Worm (Caenorhabditis elegans): ENCODE measurements around the gene C07A9.12.
"Not testable (repeated sequence)": the region's sequence is repeated elsewhere in the genome, so short reads cannot be mapped to it uniquely, and the experiment has no call there.

Gene C07A9.12

DNA sequence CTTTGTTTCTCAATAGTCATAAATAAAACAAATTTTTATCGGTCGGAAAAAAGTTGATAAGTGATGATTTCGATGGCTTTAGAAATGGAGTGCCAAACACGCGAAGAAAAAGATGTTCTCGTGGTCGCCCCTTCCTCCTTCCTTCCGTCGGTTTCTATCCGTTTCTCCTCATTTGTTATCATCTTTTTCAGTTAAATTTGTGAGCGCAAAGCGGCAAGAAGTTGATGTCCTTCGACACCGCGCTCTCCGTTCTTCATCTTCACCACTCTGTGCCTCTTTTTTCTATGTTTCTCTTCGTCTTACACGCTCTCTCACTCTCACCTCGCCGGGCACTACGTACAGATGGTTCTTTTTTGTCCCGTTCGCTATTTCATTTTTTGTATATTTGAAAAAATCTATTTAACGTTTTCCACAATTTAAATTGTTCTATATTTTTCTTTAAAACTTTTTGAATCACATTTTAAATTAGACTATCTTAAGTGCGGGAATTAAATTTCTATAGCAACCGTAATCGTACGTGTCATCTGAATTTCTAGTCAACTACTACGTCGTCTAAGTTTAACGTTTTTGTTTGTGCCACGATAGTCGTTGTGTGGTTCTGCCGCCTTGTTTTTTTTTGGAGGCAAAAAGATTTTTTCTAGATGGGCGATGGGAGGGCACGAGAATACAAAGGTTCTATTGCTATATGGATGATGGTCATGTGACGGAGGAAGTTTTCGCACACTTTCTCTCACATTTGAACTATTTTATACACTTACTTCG lies 28.5 kb downstream of the C07A9.12 start:
- TF ChIP-seq tra-4 (tag; optimal IDR thresholded peaks at IDR 0.05): no peak
- no peak for TF ChIP-seq hmbx-1 (tag; optimal IDR thresholded peaks at IDR 0.05)

- no peak for TF ChIP-seq tbx-11 (GFP tag; IDR thresholded peaks at IDR 0.05)
- no peak for TF ChIP-seq ama-1 (optimal IDR thresholded peaks at IDR 0.05)
- no peak for TF ChIP-seq scrt-1 (GFP tag; IDR thresholded peaks at IDR 0.05)
- TF ChIP-seq F13C5.2 (tag; optimal IDR thresholded peaks at IDR 0.05): no peak
- TF ChIP-seq flt-1 (GFP tag; IDR thresholded peaks at IDR 0.05): no peak
- no peak for TF ChIP-seq hnd-1 (tag; optimal IDR thresholded peaks at IDR 0.05)
- TF ChIP-seq ets-7 (tag; optimal IDR thresholded peaks at IDR 0.05): no peak
- no peak for TF ChIP-seq hmg-4 (GFP tag; optimal IDR thresholded peaks at IDR 0.05)
- no peak for TF ChIP-seq tra-4 (tag; optimal IDR thresholded peaks at IDR 0.05)
- TF ChIP-seq ceh-13 (GFP tag; optimal IDR thresholded peaks at IDR 0.05): no peak
- no peak for TF ChIP-seq tbx-37 (GFP tag; conservative IDR thresholded peaks at IDR 0.05)
- no peak for TF ChIP-seq B0310.2 (tag; optimal IDR thresholded peaks at IDR 0.05)
- TF ChIP-seq pes-1 (GFP tag; IDR thresholded peaks at IDR 0.05): no peak
These were observed 29.5 kb downstream of the C07A9.12 start for ce11 chrIII:9697886-9698285.

DNA sequence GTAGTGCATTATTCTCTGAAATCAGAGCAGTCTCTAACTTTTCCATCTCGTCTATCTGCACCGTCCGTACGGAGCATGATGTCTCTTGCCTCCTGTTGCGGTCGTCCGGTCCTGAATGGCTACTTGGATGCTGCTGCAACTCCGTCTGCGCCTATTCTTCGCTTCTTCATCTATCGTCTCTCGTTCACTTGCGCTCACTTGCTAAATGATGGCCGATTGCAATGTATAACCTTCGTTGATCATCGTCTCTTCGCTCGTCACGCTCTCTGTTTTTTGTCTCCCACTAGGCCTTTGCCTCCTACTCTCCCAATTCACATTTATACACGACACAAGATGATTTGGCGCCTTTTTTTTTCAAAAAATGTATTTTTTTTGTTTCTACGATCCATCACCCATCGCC lies 30.0 kb downstream of the C07A9.12 start:
- TF ChIP-seq hmg-4 (GFP tag; optimal IDR thresholded peaks at IDR 0.05) (peak; percentile 60), hnd-1 (tag; optimal IDR thresholded peaks at IDR 0.05) (no peak)

DNA sequence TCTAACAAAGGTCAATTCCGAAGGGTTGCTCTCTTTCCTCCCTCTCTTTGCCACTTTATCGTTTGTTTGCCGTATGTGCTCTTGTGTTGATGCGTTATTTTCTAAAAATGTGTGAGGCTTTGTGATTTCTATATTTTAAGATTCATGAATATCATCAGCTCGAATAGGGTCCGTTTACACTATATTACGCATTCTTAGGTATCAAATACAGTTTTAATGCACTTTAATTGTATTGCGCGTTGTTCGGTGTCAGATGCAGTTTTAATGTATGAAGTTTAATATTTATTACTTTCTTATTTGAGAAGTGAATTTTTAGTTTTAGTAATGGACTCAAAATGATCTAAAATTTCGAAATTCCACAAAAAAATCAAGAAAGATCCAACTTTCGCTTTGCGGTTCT lies 30.9 kb downstream of the C07A9.12 start, which contains the start of gene bud-31:
bud-31 (minus strand) TSS at position 101 of the 400 bp plus-strand sequence.
- no peak for TF ChIP-seq ets-7 (tag; optimal IDR thresholded peaks at IDR 0.05)

DNA sequence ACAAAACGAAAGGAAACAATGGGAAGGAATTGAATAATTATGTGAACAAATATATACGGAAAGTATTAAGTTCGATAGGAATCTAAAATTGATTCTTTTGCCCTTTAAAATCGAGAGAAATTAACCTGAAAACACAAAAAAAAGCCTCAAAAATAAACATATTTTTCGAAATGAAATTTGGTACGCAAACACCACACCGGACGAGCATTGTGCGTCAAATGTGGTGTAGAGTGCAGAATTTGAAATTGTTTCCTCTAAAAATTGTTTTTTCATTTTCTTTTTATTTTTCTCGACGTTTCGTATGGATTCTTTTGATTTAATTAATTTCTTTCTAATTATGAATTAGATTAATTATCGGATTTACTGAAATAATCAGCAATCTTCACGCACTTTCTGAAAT lies 32.0 kb downstream of the C07A9.12 start:
- peak; percentile 10 for TF ChIP-seq F13C5.2 (tag; optimal IDR thresholded peaks at IDR 0.05)
- no peak for TF ChIP-seq ets-7 (tag; optimal IDR thresholded peaks at IDR 0.05)
- TF ChIP-seq scrt-1 (GFP tag; IDR thresholded peaks at IDR 0.05): no peak

DNA sequence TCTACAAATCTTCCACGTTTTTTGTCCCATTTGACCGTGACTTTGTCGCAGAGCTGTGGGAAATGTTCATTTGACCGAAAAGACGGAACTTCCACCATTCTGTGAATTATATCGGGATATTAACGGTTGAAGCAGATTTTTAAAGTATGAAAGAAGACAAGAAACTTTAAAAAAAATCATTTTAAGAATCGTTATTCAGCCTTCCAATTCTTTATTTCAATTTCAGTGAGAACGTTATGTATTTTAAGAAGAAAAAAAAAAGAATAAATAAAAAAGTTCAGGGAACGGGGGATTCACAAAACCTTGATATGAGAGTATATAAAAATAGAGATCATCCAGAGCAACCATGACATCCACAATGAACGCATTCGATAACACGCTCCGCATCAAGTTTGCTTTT lies 32.9 kb downstream of the C07A9.12 start, which contains the start of gene set-3:
set-3 (minus strand) TSS at position 101 of the 400 bp plus-strand sequence.
- TF ChIP-seq flt-1 (GFP tag; IDR thresholded peaks at IDR 0.05): no peak
- no peak for TF ChIP-seq tbx-37 (GFP tag; conservative IDR thresholded peaks at IDR 0.05)
- no peak for TF ChIP-seq ceh-13 (GFP tag; optimal IDR thresholded peaks at IDR 0.05)
- TF ChIP-seq ceh-36 (tag; optimal IDR thresholded peaks at IDR 0.05): no peak
- TF ChIP-seq hmg-4 (GFP tag; optimal IDR thresholded peaks at IDR 0.05): no peak
- no peak for TF ChIP-seq ets-7 (tag; optimal IDR thresholded peaks at IDR 0.05)
- no peak for TF ChIP-seq F13C5.2 (tag; optimal IDR thresholded peaks at IDR 0.05)
- TF ChIP-seq sea-1 (GFP tag; conservative IDR thresholded peaks at IDR 0.05): no peak
- TF ChIP-seq hmbx-1 (tag; optimal IDR thresholded peaks at IDR 0.05): no peak
- no peak for TF ChIP-seq ama-1 (optimal IDR thresholded peaks at IDR 0.05)

DNA sequence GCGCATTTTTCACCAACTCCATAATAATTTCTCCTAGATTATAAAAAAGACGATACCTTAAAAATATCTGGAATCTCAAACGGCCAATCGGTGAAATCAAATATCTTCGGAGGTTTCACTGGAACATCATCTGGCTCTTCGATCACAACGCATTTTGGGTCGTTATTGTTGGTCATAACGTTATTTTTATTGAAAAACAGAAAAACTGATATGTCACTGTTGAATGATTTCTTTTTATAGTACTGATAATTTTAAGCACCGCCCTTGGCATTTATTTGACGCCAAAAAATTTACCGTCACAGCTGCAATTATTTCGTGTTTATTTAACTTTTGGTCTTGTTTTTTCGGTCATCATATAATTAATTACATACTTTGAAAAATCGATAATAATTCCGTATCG lies 37.3 kb downstream of the C07A9.12 start, which contains the start of gene best-5:
best-5 (minus strand) TSS at position 210 of the 400 bp plus-strand sequence.
- TF ChIP-seq tbx-11 (GFP tag; IDR thresholded peaks at IDR 0.05): no peak

ce11 chrIII:9689377-9689776 lies 38.0 kb downstream of the C07A9.12 start:
- TF ChIP-seq pes-1 (GFP tag; IDR thresholded peaks at IDR 0.05): no peak
- TF ChIP-seq scrt-1 (GFP tag; IDR thresholded peaks at IDR 0.05): no peak
- no peak for TF ChIP-seq ceh-13 (GFP tag; optimal IDR thresholded peaks at IDR 0.05)
- TF ChIP-seq tbx-11 (GFP tag; IDR thresholded peaks at IDR 0.05): no peak
- TF ChIP-seq F13C5.2 (tag; optimal IDR thresholded peaks at IDR 0.05): no peak
- TF ChIP-seq ceh-36 (tag; optimal IDR thresholded peaks at IDR 0.05): no peak

DNA sequence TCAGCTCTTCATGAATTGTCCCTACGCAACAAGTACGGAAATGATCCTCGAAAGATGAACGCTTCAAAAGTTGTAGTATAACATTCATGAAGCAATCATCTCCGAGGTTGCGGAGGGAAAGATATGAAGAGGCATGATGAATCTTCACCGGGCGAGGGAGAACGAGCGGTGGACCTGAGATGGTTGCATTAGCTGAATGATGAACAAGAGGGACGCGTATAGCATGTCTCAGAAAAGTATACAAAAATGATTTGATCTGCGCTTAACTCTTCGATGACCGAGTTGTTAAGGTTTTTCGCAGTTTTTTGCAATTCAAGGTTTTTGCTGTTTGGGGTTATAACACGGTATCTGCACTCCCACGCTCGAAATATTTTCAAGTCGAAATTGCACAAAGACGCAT lies 41.4 kb downstream of the C07A9.12 start, which contains the start of gene C07A9.10:
C07A9.10 (minus strand) TSS at position 101 of the 400 bp plus-strand sequence.
- TF ChIP-seq tbx-37 (GFP tag; conservative IDR thresholded peaks at IDR 0.05) (no peak), tra-4 (tag; optimal IDR thresholded peaks at IDR 0.05) (no peak), F13C5.2 (tag; optimal IDR thresholded peaks at IDR 0.05) (no peak), aly-1 (tag; optimal IDR thresholded peaks at IDR 0.05) (no peak), ama-1 (optimal IDR thresholded peaks at IDR 0.05) (no peak)

ce11 chrIII:9682729-9683128 lies 44.6 kb downstream of the C07A9.12 start, which contains the start of gene C07A9.5:
TSS of gene C07A9.5 (minus strand) at chrIII:9682829.
- TF ChIP-seq ceh-36 (tag; optimal IDR thresholded peaks at IDR 0.05); aly-1 (tag; optimal IDR thresholded peaks at IDR 0.05); ceh-13 (GFP tag; optimal IDR thresholded peaks at IDR 0.05): not testable (repeated sequence)
